Worm (Caenorhabditis elegans): ENCODE measurements around the gene npl-4.2.

ce11 chrII:5577060-5577459 lies 45.6 kb upstream of the npl-4.2 start:
- TF ChIP-seq Y56A3A.18 (GFP tag; IDR thresholded peaks at IDR 0.05) (0 out of 2 replicates have a peak, but pooled peaks have one; percentile 55), ztf-22 (GFP tag; optimal IDR thresholded peaks at IDR 0.05) (no peak), unc-130 (GFP tag; optimal IDR thresholded peaks at IDR 0.05) (peak; percentile 18), mel-28 (tag; optimal IDR thresholded peaks at IDR 0.05; ENCODE audit: borderline replicate concordance) (no peak), B0261.1 (tag; optimal IDR thresholded peaks at IDR 0.05) (peak; percentile 90), tlf-1 (GFP tag; optimal IDR thresholded peaks at IDR 0.05) (no peak), attf-3 (GFP tag; conservative IDR thresholded peaks at IDR 0.05) (0 out of 2 replicates have a peak, but pooled peaks have one; percentile 13), cebp-1 (GFP tag; IDR thresholded peaks at IDR 0.05) (no peak), cebp-1 (tag; optimal IDR thresholded peaks at IDR 0.05) (no peak)

All from whole organism, young adult.